Worm (Caenorhabditis elegans) whole organism, L2 larva: ENCODE data around the gene D2062.4.

Experiments used
- ZK546.5 ChIP-seq: sonication (generic microtip); optimal IDR thresholded peaks from 2 replicates; lab custom pipeline; 2017; ENCODE audit warnings: missing biosample characterization, missing genetic modification characterization
- aly-2 ChIP-seq: fragments of 150-350 bp; optimal IDR thresholded peaks from 2 replicates; lab custom pipeline; 2014; ENCODE audit warnings: missing biosample characterization, missing genetic modification characterization
- mbf-1 ChIP-seq: sonication (generic microtip); optimal IDR thresholded peaks from 2 replicates; lab custom pipeline; 2017; ENCODE audit warnings: missing biosample characterization, missing genetic modification characterization
- nhr-237 ChIP-seq: fragments of 150-350 bp; optimal IDR thresholded peaks from 2 replicates; lab custom pipeline; 2014; ENCODE audit warnings: missing biosample characterization, missing genetic modification characterization
- nhr-25 ChIP-seq: fragments of 150-350 bp; sonication (generic microtip); optimal IDR thresholded peaks from 3 replicates; lab custom pipeline; 2014; ENCODE audit warnings: missing biosample characterization, missing genetic modification characterization
- nhr-6 ChIP-seq: fragments of 150-350 bp; optimal IDR thresholded peaks from 2 replicates; lab custom pipeline; 2014; ENCODE audit warnings: missing biosample characterization, missing genetic modification characterization
- unc-62 ChIP-seq: fragments of 150-350 bp; optimal IDR thresholded peaks from 2 replicates; lab custom pipeline; 2014; ENCODE audit warnings: missing biosample characterization, missing genetic modification reagents, missing genetic modification characterization

DNA sequence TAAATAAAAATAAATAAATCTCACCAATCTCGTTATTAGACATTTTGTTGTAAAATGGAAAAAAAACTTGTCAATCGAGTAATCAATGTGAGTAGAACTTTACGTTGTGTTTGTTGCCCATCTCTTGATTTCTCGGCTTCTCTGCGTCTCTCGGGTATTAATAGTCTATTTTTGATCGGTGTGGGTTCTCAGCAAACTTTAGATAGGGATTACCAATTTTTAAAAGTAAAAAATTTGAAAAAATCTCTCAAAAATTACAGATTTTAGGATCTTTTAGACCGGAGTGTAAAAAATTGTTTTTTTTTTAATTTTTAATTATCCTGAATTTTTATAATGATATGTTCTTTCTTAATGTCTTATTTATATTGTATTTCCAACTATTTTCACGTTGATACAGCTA lies 14.2 kb downstream of the D2062.4 start, which contains the start of gene F22E5.21:
- no peak for TF ChIP-seq nhr-25 (tag; lab: Kevin White, UChicago)
- no peak for TF ChIP-seq mbf-1 (tag; lab: Kevin White, UChicago)
- no peak for TF ChIP-seq nhr-6 (tag; lab: Kevin White, UChicago)
- TF ChIP-seq nhr-237 (tag; lab: Kevin White, UChicago) = no peak
- no peak for TF ChIP-seq unc-62 (GFP tag; lab: Kevin White, UChicago)
- TF ChIP-seq aly-2 = no peak
- no peak for TF ChIP-seq ZK546.5 (tag; lab: Kevin White, UChicago)
